Worm (Caenorhabditis elegans) whole organism, L2 larva: ENCODE results near the gene flor-1.
"Not testable (repeated sequence)": the region's sequence is repeated elsewhere in the genome, so short reads cannot be mapped to it uniquely, and the experiment has no call there.

Experiments
- C34F6.9 ChIP-seq: fragments of 150-350 bp; optimal IDR thresholded peaks from 2 replicates; lab custom pipeline; 2014; ENCODE audit warnings: missing biosample characterization, missing genetic modification characterization
- F13H6.1 ChIP-seq: sonication (generic microtip); optimal IDR thresholded peaks from 2 replicates; lab custom pipeline; 2016; ENCODE audit warnings: missing genetic modification characterization, missing compliant biosample characterization
- R02D3.7 ChIP-seq: fragments of 150-350 bp; optimal IDR thresholded peaks from 2 replicates; lab custom pipeline; 2014; ENCODE audit warnings: missing biosample characterization, missing genetic modification characterization
- Y55F3AM.14 ChIP-seq: fragments of 200-800 bp; sonication (Bioruptor generic); optimal IDR thresholded peaks from 2 replicates; lab custom pipeline; 2018; ENCODE audit warnings: mild to moderate bottlenecking, missing genetic modification characterization, missing compliant biosample characterization
- ZK546.5 ChIP-seq: sonication (generic microtip); optimal IDR thresholded peaks from 2 replicates; lab custom pipeline; 2017; ENCODE audit warnings: missing biosample characterization, missing genetic modification characterization
- alr-1 ChIP-seq: fragments of 150-350 bp; optimal IDR thresholded peaks from 2 replicates; lab custom pipeline; 2014; ENCODE audit warnings: missing biosample characterization, missing genetic modification characterization
- aly-2 ChIP-seq: fragments of 150-350 bp; optimal IDR thresholded peaks from 2 replicates; lab custom pipeline; 2014; ENCODE audit warnings: missing biosample characterization, missing genetic modification characterization
- ama-1 ChIP-seq: fragments of 150-350 bp; optimal IDR thresholded peaks from 2 replicates; lab custom pipeline; 2018; ENCODE audit warnings: inconsistent platforms
- blmp-1 ChIP-seq: sonication (generic microtip); optimal IDR thresholded peaks from 2 replicates; lab custom pipeline; 2017; ENCODE audit warnings: missing genetic modification characterization, mild to moderate bottlenecking, missing compliant biosample characterization, antibody characterized with exemption, moderate library complexity; ENCODE audit not compliant: insufficient read depth
- ceh-82 ChIP-seq: fragments of 150-350 bp; optimal IDR thresholded peaks from 2 replicates; lab custom pipeline; 2014; ENCODE audit warnings: missing biosample characterization, missing genetic modification characterization
- egl-27 ChIP-seq: sonication (generic microtip); optimal IDR thresholded peaks from 3 replicates; lab custom pipeline; 2017; ENCODE audit warnings: missing biosample characterization, missing genetic modification reagents, missing genetic modification characterization
- elt-1 ChIP-seq: fragments of 150-350 bp; optimal IDR thresholded peaks from 2 replicates; lab custom pipeline; 2014; ENCODE audit warnings: missing biosample characterization, missing genetic modification characterization
- fos-1 ChIP-seq: fragments of 150-350 bp; optimal IDR thresholded peaks from 2 replicates; lab custom pipeline; 2014; ENCODE audit warnings: missing biosample characterization, missing genetic modification characterization
- gmeb-1 ChIP-seq: fragments of 150-350 bp; optimal IDR thresholded peaks from 2 replicates; lab custom pipeline; 2014; ENCODE audit warnings: missing biosample characterization, missing genetic modification characterization
- lin-11 ChIP-seq: fragments of 150-350 bp; sonication (generic microtip); optimal IDR thresholded peaks from 2 replicates; lab custom pipeline; 2014; ENCODE audit warnings: missing biosample characterization, missing genetic modification characterization, inconsistent platforms, mixed read lengths
- lin-13 ChIP-seq: fragments of 150-350 bp; optimal IDR thresholded peaks from 2 replicates; lab custom pipeline; 2014; ENCODE audit warnings: missing biosample characterization, missing genetic modification reagents, missing genetic modification characterization
- lin-39 ChIP-seq: fragments of 150-350 bp; optimal IDR thresholded peaks from 2 replicates; lab custom pipeline; 2014; ENCODE audit warnings: missing biosample characterization, missing genetic modification reagents, missing genetic modification characterization
- mab-5 ChIP-seq: fragments of 150-350 bp; optimal IDR thresholded peaks from 2 replicates; lab custom pipeline; 2014; ENCODE audit warnings: missing biosample characterization, missing genetic modification characterization
- mbf-1 ChIP-seq: sonication (generic microtip); optimal IDR thresholded peaks from 2 replicates; lab custom pipeline; 2017; ENCODE audit warnings: missing biosample characterization, missing genetic modification characterization
- mdl-1 ChIP-seq, 2 experiments: fragments of 150-350 bp in 1 of 2; sonication (generic microtip) in 1 of 2; optimal IDR thresholded peaks; 2 replicates each; lab custom pipeline; 2017; ENCODE audit warnings: missing biosample characterization in 2 of 2, missing genetic modification characterization in 2 of 2
- nhr-10 ChIP-seq: sonication (generic microtip); optimal IDR thresholded peaks from 2 replicates; lab custom pipeline; 2017; ENCODE audit warnings: missing biosample characterization, missing genetic modification characterization
- nhr-11 ChIP-seq: fragments of 150-350 bp; optimal IDR thresholded peaks from 2 replicates; lab custom pipeline; 2014; ENCODE audit warnings: missing biosample characterization, missing genetic modification characterization
- nhr-129 ChIP-seq: fragments of 150-350 bp; optimal IDR thresholded peaks from 2 replicates; lab custom pipeline; 2014; ENCODE audit warnings: missing biosample characterization, missing genetic modification characterization
- nhr-25 ChIP-seq: fragments of 150-350 bp; sonication (generic microtip); optimal IDR thresholded peaks from 3 replicates; lab custom pipeline; 2014; ENCODE audit warnings: missing biosample characterization, missing genetic modification characterization
- peb-1 ChIP-seq: fragments of 150-350 bp; optimal IDR thresholded peaks from 2 replicates; lab custom pipeline; 2014; ENCODE audit warnings: missing biosample characterization, missing genetic modification characterization
- sem-4 ChIP-seq: fragments of 150-350 bp; optimal IDR thresholded peaks from 2 replicates; lab custom pipeline; 2014; ENCODE audit warnings: missing biosample characterization, missing genetic modification reagents, missing genetic modification characterization
- skn-1 ChIP-seq: sonication (generic microtip); optimal IDR thresholded peaks from 2 replicates; lab custom pipeline; 2017; ENCODE audit warnings: missing biosample characterization, missing genetic modification characterization
- sma-9 ChIP-seq, 2 experiments: fragments of 150-350 bp in 1 of 2; sonication (generic microtip) in 1 of 2; optimal IDR thresholded peaks; 2 replicates each; lab custom pipeline; 2014 to 2016; ENCODE audit warnings: missing genetic modification characterization in 2 of 2, mild to moderate bottlenecking in 1 of 2, missing biosample characterization in 1 of 2, missing compliant biosample characterization in 1 of 2, missing genetic modification reagents in 1 of 2, moderate library complexity in 1 of 2
- unc-39 ChIP-seq: fragments of 150-350 bp; optimal IDR thresholded peaks from 2 replicates; lab custom pipeline; 2014; ENCODE audit warnings: missing biosample characterization, missing genetic modification characterization
- unc-55 ChIP-seq: fragments of 150-350 bp; sonication (generic microtip); optimal IDR thresholded peaks from 3 replicates; lab custom pipeline; 2014; ENCODE audit warnings: missing biosample characterization, missing genetic modification reagents, missing genetic modification characterization
- unc-62 ChIP-seq: fragments of 150-350 bp; optimal IDR thresholded peaks from 2 replicates; lab custom pipeline; 2014; ENCODE audit warnings: missing biosample characterization, missing genetic modification reagents, missing genetic modification characterization
- zag-1 ChIP-seq: fragments of 150-350 bp; optimal IDR thresholded peaks from 2 replicates; lab custom pipeline; 2014; ENCODE audit warnings: missing biosample characterization, missing genetic modification characterization
- ztf-1 ChIP-seq: fragments of 200-800 bp; sonication (Bioruptor generic); conservative IDR thresholded peaks from 2 replicates; pipeline ENCODE4 v1.3.6; 2022; ENCODE audit warnings: missing genetic modification characterization, missing compliant biosample characterization
- ztf-11 ChIP-seq: sonication (generic microtip); optimal IDR thresholded peaks from 2 replicates; lab custom pipeline; 2017; ENCODE audit warnings: missing biosample characterization, missing genetic modification characterization
- ztf-4 ChIP-seq: fragments of 150-350 bp; optimal IDR thresholded peaks from 2 replicates; lab custom pipeline; 2014; ENCODE audit warnings: missing biosample characterization, missing genetic modification characterization

flor-1 gene

DNA sequence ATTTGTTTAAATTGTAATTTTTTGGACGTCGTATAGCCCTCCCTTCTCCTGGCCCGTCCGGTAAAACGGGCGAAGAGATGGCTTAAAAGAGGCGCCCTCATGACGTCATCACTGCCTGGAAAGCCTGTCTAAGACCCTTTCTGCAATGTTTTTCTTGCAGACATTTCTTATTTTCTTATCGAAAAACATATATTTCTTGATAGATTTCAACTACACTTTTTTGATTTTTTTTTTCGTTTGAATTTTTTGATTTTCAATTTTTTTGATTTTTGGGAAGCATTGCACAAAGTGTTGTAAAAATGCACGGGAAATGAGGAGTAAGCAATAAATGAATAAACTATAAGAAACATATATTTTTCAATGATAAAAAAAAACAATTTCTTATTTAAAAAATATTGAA, 5.4 kb downstream of the flor-1 start, which contains the start of gene T01G5.6:
Gene T01G5.6, minus strand, starts transcription at position 101 of the 400 bp plus-strand sequence.
- TF ChIP-seq blmp-1 (tag; lab: Kevin White, UChicago) (no peak), unc-55 (GFP tag; lab: Kevin White, UChicago) (no peak), skn-1 (no peak), lin-13 (no peak), alr-1 (tag; lab: Kevin White, UChicago) (no peak), nhr-129 (no peak), mab-5 (tag; lab: Kevin White, UChicago) (no peak), nhr-10 (tag; lab: Kevin White, UChicago) (no peak), R02D3.7 (tag; lab: Kevin White, UChicago) (no peak), ama-1 (no peak), F13H6.1 (tag; lab: Kevin White, UChicago) (no peak), unc-39 (tag; lab: Kevin White, UChicago) (no peak)
- TF ChIP-seq, all 48 proteins: peak for 0

DNA sequence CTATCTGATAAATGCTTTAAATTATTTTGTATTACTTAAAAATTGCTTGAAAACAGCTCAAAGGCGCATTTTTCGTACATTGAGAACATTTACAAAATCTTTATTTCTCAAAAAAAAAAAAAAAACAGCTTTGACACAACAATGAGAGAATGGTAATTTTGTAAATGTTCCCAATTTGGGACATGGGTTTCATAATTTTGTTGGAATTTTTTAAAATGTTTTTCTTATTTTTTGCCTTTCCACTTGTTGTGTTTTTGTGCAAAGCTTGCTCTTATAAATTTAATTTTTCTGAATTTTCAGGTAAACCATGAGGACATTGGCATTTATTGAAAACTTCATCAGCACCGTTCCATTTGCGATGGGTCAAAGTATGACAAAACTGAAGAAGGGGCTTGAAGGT, 7.8 kb downstream of the flor-1 start, which contains the start of gene T01G5.7:
Gene T01G5.7, plus strand, starts transcription at position 301 of the 400 bp plus-strand sequence.
- TF ChIP-seq nhr-11 (no peak), peb-1 (no peak), sma-9 (GFP tag; optimal IDR thresholded peaks at IDR 0.05; lab: Kevin White, UChicago) (no peak), sma-9 (tag; optimal IDR thresholded peaks at IDR 0.05; lab: Kevin White, UChicago) (no peak), ztf-11 (tag; lab: Kevin White, UChicago) (no peak), lin-11 (no peak), Y55F3AM.14 (GFP tag; lab: Kevin White, UChicago) (no peak), sem-4 (tag; lab: Kevin White, UChicago) (no peak), lin-13 (no peak), gmeb-1 (no peak), fos-1 (tag; lab: Kevin White, UChicago) (no peak), zag-1 (tag; lab: Kevin White, UChicago) (no peak), ceh-82 (tag; lab: Kevin White, UChicago) (no peak)

DNA sequence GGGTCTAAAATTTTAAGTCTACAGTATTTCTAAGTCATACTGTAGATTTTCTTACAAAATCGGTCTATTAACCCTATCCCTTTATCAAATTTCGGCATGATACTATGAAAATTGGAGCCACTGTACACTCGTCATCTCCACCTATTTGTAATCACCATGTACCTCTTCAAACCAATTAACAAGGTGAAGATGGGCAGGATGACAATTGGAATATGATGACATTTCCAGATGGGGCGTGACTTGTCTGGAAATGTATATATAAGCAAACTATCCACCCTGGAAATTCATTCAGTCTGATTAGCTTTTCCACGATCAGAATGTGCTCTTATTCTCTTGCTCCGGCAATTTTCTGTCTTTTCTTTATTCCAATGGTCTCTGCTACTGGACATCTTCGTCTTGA, 10.2 kb downstream of the flor-1 start, which contains the start of gene Y75B12A.2:
Gene Y75B12A.2, plus strand, starts transcription at position 301 of the 400 bp plus-strand sequence.
- TF ChIP-seq C34F6.9 (no peak), nhr-129 (no peak), lin-39 (no peak), nhr-10 (tag; lab: Kevin White, UChicago) (no peak), unc-39 (tag; lab: Kevin White, UChicago) (no peak), elt-1 (no peak), ztf-1 (GFP tag; lab: Robert Waterston, UW) (no peak), mdl-1 (tag; optimal IDR thresholded peaks at IDR 0.05; lab: Kevin White, UChicago) (no peak), Y55F3AM.14 (GFP tag; lab: Kevin White, UChicago) (no peak), egl-27 (no peak), ZK546.5 (tag; lab: Kevin White, UChicago) (no peak), ztf-11 (tag; lab: Kevin White, UChicago) (no peak), skn-1 (no peak), mbf-1 (no peak), unc-62 (GFP tag; lab: Kevin White, UChicago) (no peak), zag-1 (tag; lab: Kevin White, UChicago) (no peak), lin-11 (no peak), sma-9 (GFP tag; optimal IDR thresholded peaks at IDR 0.05; lab: Kevin White, UChicago) (no peak), sma-9 (tag; optimal IDR thresholded peaks at IDR 0.05; lab: Kevin White, UChicago) (no peak), aly-2 (tag; lab: Kevin White, UChicago) (no peak)

DNA sequence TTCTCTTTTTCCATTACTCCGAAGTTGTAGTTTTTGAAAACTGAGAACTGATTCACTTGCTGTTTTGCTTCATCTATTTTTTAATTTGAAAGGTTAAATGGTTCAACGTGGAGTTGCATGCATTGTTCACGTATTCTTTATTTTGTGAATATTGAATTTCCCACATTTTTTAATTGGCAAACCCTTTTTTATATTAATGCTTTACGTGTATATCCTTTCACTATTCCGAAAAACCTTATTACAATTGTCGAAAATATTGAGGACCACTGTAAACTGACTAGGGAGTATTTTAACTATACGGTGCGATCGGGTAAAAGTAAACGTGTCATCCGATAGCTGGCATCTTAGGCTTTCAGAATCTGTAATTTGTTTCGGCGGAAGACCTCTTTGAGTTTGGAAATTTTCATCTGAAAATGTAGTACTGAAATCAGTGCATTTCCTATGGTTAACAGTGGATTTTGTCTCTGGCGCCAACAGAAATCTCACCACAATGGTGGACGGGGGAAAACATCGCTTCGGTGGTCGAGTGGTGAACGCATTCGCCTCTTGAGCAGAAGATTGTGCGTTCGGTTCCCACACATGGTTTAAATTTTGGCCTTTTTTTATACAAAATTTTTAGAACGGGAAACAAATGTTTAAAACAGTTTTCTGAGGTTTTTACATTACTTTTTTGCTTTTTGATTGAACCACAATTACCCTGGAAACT, 13.4 kb downstream of the flor-1 start, which contains the start of gene C01G10.14:
Gene C01G10.14, minus strand, starts transcription at position 51 of the 706 bp plus-strand sequence.
- TF ChIP-seq nhr-10, nhr-25, ztf-4 (tag; lab: Kevin White, UChicago): not testable (repeated sequence)
- TF ChIP-seq, all 48 proteins: peak for 0; not testable (repeated sequence) for 48
